Worm (Caenorhabditis elegans) whole organism, late embryonic: ENCODE measurements around the gene srt-43.

Experiments used
- C08G9.2 ChIP-seq: sonication (generic microtip); optimal IDR thresholded peaks from 2 replicates; lab custom pipeline; 2016; ENCODE audit warnings: mild to moderate bottlenecking, missing genetic modification characterization, moderate library complexity, missing compliant biosample characterization
- C38D4.7 ChIP-seq: fragments of 200-800 bp; sonication (Bioruptor generic); optimal IDR thresholded peaks from 2 replicates; lab custom pipeline; 2018; ENCODE audit warnings: mild to moderate bottlenecking, missing genetic modification characterization, moderate library complexity, missing compliant biosample characterization
- F13H6.1 ChIP-seq: sonication (generic microtip); optimal IDR thresholded peaks from 2 replicates; lab custom pipeline; 2016; ENCODE audit warnings: missing genetic modification characterization, missing compliant biosample characterization
- T23F11.4 ChIP-seq: fragments of 200-800 bp; sonication (Bioruptor generic); optimal IDR thresholded peaks from 2 replicates; lab custom pipeline; 2018; ENCODE audit warnings: mild to moderate bottlenecking, missing genetic modification characterization, missing compliant biosample characterization
- Y22D7AL.16 ChIP-seq: sonication (generic microtip); optimal IDR thresholded peaks from 2 replicates; lab custom pipeline; 2016; ENCODE audit warnings: missing genetic modification characterization, missing compliant biosample characterization
- ahr-1 ChIP-seq: sonication (generic microtip); optimal IDR thresholded peaks from 2 replicates; lab custom pipeline; 2016; ENCODE audit warnings: missing genetic modification characterization, missing compliant biosample characterization
- ama-1 ChIP-seq: fragments of 150-350 bp; optimal IDR thresholded peaks from 2 replicates; lab custom pipeline; 2014
- ceh-14 ChIP-seq: sonication (generic microtip); optimal IDR thresholded peaks from 2 replicates; lab custom pipeline; 2016; ENCODE audit warnings: missing genotype, missing genetic modification characterization, missing compliant biosample characterization
- ceh-19 ChIP-seq: fragments of 200-800 bp; sonication (Bioruptor generic); optimal IDR thresholded peaks from 2 replicates; lab custom pipeline; 2018; ENCODE audit warnings: mild to moderate bottlenecking, missing genetic modification characterization, missing compliant biosample characterization
- ceh-34 ChIP-seq: sonication (generic microtip); optimal IDR thresholded peaks from 2 replicates; lab custom pipeline; 2016; ENCODE audit warnings: mild to moderate bottlenecking, missing genetic modification characterization, missing compliant biosample characterization
- ceh-45 ChIP-seq: fragments of 200-800 bp; sonication (Bioruptor generic); IDR thresholded peaks from 2 replicates; pipeline ENCODE4 v1.3.6; 2022; ENCODE audit warnings: missing genetic modification reagents, missing genetic modification characterization, missing compliant biosample characterization
- ceh-48 ChIP-seq: sonication (generic microtip); optimal IDR thresholded peaks from 2 replicates; lab custom pipeline; 2016; ENCODE audit warnings: missing genetic modification characterization, inconsistent platforms, missing compliant biosample characterization
- ceh-9 ChIP-seq: sonication (generic microtip); optimal IDR thresholded peaks from 2 replicates; lab custom pipeline; 2016; ENCODE audit warnings: mild to moderate bottlenecking, missing genetic modification characterization, inconsistent platforms, missing compliant biosample characterization
- che-1 ChIP-seq: sonication (generic microtip); optimal IDR thresholded peaks from 2 replicates; lab custom pipeline; 2016; ENCODE audit warnings: mild to moderate bottlenecking, missing genetic modification characterization, missing compliant biosample characterization
- dmd-4 ChIP-seq: sonication (generic microtip); optimal IDR thresholded peaks from 2 replicates; lab custom pipeline; 2016; ENCODE audit warnings: borderline replicate concordance, missing genetic modification characterization, missing compliant biosample characterization
- dve-1 ChIP-seq: sonication (generic microtip); optimal IDR thresholded peaks from 2 replicates; lab custom pipeline; 2017; ENCODE audit warnings: antibody characterized with exemption, mild to moderate bottlenecking, missing genetic modification characterization, missing compliant biosample characterization
- elt-2 ChIP-seq: sonication (generic microtip); optimal IDR thresholded peaks from 2 replicates; lab custom pipeline; 2016; ENCODE audit warnings: missing genetic modification reagents, missing genetic modification characterization, missing compliant biosample characterization
- elt-4 ChIP-seq: sonication (generic microtip); optimal IDR thresholded peaks from 2 replicates; lab custom pipeline; 2016; ENCODE audit warnings: missing genetic modification characterization, missing compliant biosample characterization
- eyg-1 ChIP-seq: sonication (generic microtip); optimal IDR thresholded peaks from 2 replicates; lab custom pipeline; 2016; ENCODE audit warnings: missing genotype, missing genetic modification characterization, missing compliant biosample characterization
- fax-1 ChIP-seq: sonication (generic microtip); optimal IDR thresholded peaks from 2 replicates; lab custom pipeline; 2016; ENCODE audit warnings: missing genotype, missing genetic modification characterization, missing compliant biosample characterization
- fkh-10 ChIP-seq: fragments of 150-350 bp; optimal IDR thresholded peaks from 2 replicates; lab custom pipeline; 2014; ENCODE audit warnings: missing biosample characterization, missing genetic modification reagents, missing genetic modification characterization
- fkh-6 ChIP-seq: sonication (generic microtip); optimal IDR thresholded peaks from 2 replicates; lab custom pipeline; 2016; ENCODE audit warnings: missing genetic modification characterization, missing compliant biosample characterization
- hlh-13 ChIP-seq: fragments of 200-800 bp; sonication (Bioruptor generic); optimal IDR thresholded peaks from 2 replicates; lab custom pipeline; 2018; ENCODE audit warnings: mild to moderate bottlenecking, missing genetic modification characterization, missing compliant biosample characterization
- hlh-15 ChIP-seq: sonication (generic microtip); optimal IDR thresholded peaks from 2 replicates; lab custom pipeline; 2016; ENCODE audit warnings: missing genetic modification characterization, missing compliant biosample characterization
- hlh-30 ChIP-seq: sonication (generic microtip); optimal IDR thresholded peaks from 2 replicates; lab custom pipeline; 2017; ENCODE audit warnings: antibody characterized with exemption, missing genetic modification characterization, missing compliant biosample characterization; ENCODE audit not compliant: insufficient read depth
- hlh-6 ChIP-seq: sonication (generic microtip); optimal IDR thresholded peaks from 2 replicates; lab custom pipeline; 2016; ENCODE audit warnings: missing genotype, missing genetic modification characterization, missing compliant biosample characterization
- hlh-8 ChIP-seq: sonication (generic microtip); optimal IDR thresholded peaks from 2 replicates; lab custom pipeline; 2016; ENCODE audit warnings: missing genotype, missing genetic modification characterization, missing compliant biosample characterization
- lin-11 ChIP-seq: fragments of 200-800 bp; sonication (Bioruptor generic); optimal IDR thresholded peaks from 2 replicates; lab custom pipeline; 2018; ENCODE audit warnings: mild to moderate bottlenecking, missing genetic modification characterization, missing compliant biosample characterization
- mec-3 ChIP-seq: sonication (generic microtip); optimal IDR thresholded peaks from 2 replicates; lab custom pipeline; 2016; ENCODE audit warnings: borderline replicate concordance, missing genetic modification characterization, missing compliant biosample characterization
- nfya-1 ChIP-seq: sonication (generic microtip); optimal IDR thresholded peaks from 2 replicates; lab custom pipeline; 2017; ENCODE audit warnings: missing genetic modification characterization, mild to moderate bottlenecking, missing compliant biosample characterization, antibody characterized with exemption, moderate library complexity
- npax-4 ChIP-seq: sonication (generic microtip); optimal IDR thresholded peaks from 2 replicates; lab custom pipeline; 2016; ENCODE audit warnings: missing genetic modification characterization, missing compliant biosample characterization
- odd-2 ChIP-seq: sonication (generic microtip); optimal IDR thresholded peaks from 2 replicates; lab custom pipeline; 2017; ENCODE audit warnings: antibody characterized with exemption, mild to moderate bottlenecking, missing genetic modification characterization, missing compliant biosample characterization
- pag-3 ChIP-seq: sonication (generic microtip); optimal IDR thresholded peaks from 2 replicates; lab custom pipeline; 2016; ENCODE audit warnings: missing compliant biosample characterization, missing genetic modification characterization, borderline replicate concordance
- pha-2 ChIP-seq: sonication (generic microtip); optimal IDR thresholded peaks from 2 replicates; lab custom pipeline; 2017; ENCODE audit warnings: mild to moderate bottlenecking, missing genetic modification characterization, missing compliant biosample characterization
- pha-4 ChIP-seq: fragments of 150-350 bp; optimal IDR thresholded peaks from 2 replicates; lab custom pipeline; 2018; ENCODE audit warnings: missing biosample characterization, missing genetic modification reagents, missing genetic modification characterization
- rnt-1 ChIP-seq: sonication (generic microtip); optimal IDR thresholded peaks from 2 replicates; lab custom pipeline; 2016; ENCODE audit warnings: missing genetic modification characterization, missing compliant biosample characterization
- sox-2 ChIP-seq: fragments of 200-800 bp; sonication (Bioruptor generic); IDR thresholded peaks from 2 replicates; pipeline ENCODE4 v1.3.6; 2022; ENCODE audit warnings: missing genetic modification reagents, missing genetic modification characterization, missing compliant biosample characterization
- sox-4 ChIP-seq: sonication (generic microtip); optimal IDR thresholded peaks from 2 replicates; lab custom pipeline; 2017; ENCODE audit warnings: mild to moderate bottlenecking, missing genetic modification characterization, inconsistent platforms, missing compliant biosample characterization
- syd-9 ChIP-seq: sonication (generic microtip); optimal IDR thresholded peaks from 2 replicates; lab custom pipeline; 2016; ENCODE audit warnings: mild to moderate bottlenecking, missing genetic modification characterization, moderate library complexity, missing compliant biosample characterization
- tbx-2 ChIP-seq: sonication (generic microtip); optimal IDR thresholded peaks from 2 replicates; lab custom pipeline; 2016; ENCODE audit warnings: missing genetic modification characterization, missing compliant biosample characterization
- tbx-7 ChIP-seq: sonication (generic microtip); optimal IDR thresholded peaks from 2 replicates; lab custom pipeline; 2016; ENCODE audit warnings: missing genotype, missing genetic modification characterization, missing compliant biosample characterization
- ttx-3 ChIP-seq: sonication (generic microtip); optimal IDR thresholded peaks from 2 replicates; lab custom pipeline; 2016; ENCODE audit warnings: missing genetic modification reagents, missing genetic modification characterization, missing compliant biosample characterization
- unc-3 ChIP-seq, 2 experiments: fragments of 200-800 bp in 1 of 2; sonication (Bioruptor generic) in 1 of 2; sonication (generic microtip) in 1 of 2; conservative IDR thresholded peaks in 1 of 2; optimal IDR thresholded peaks in 1 of 2; 2 replicates each; pipeline versions ENCODE4 v1.3.6 to Lab custom; 2016 to 2022; ENCODE audit warnings: missing compliant biosample characterization in 2 of 2, missing genetic modification characterization in 2 of 2, missing genetic modification reagents in 1 of 2
- unc-42 ChIP-seq: sonication (generic microtip); optimal IDR thresholded peaks from 2 replicates; lab custom pipeline; 2016; ENCODE audit warnings: missing genotype, missing genetic modification characterization, missing compliant biosample characterization

The srt-43 gene

ce11 chrV:12747856-12748255 is 21.2 kb upstream of the srt-43 start, which contains the start of gene C15C8.5:
TSS of gene C15C8.5 (plus strand) at chrV:12748007.
- TF ChIP-seq elt-4 (tag; lab: Kevin White, UChicago) (no peak), unc-42 (tag; lab: Kevin White, UChicago) (peak; percentile 97)

ce11 chrV:12749558-12749957 is 19.5 kb upstream of the srt-43 start:
- TF ChIP-seq ceh-48 (tag; lab: Kevin White, UChicago) (no peak), ceh-19 (no peak), dmd-4 (tag; lab: Kevin White, UChicago) (no peak), hlh-30 (no peak), unc-3 (GFP tag; conservative IDR thresholded peaks at IDR 0.05; lab: Robert Waterston, UW) (no peak), unc-3 (tag; optimal IDR thresholded peaks at IDR 0.05; lab: Kevin White, UChicago) (no peak)

- TF ChIP-seq hlh-15 (no peak), odd-2 (tag; lab: Kevin White, UChicago) (no peak), rnt-1 (no peak), npax-4 (no peak), syd-9 (tag; lab: Kevin White, UChicago) (no peak), ama-1 (lab: Kevin White, UChicago) (no peak), hlh-6 (tag; lab: Kevin White, UChicago) (no peak), elt-2 (no peak), fkh-10 (GFP tag; lab: Kevin White, UChicago) (no peak), C08G9.2 (tag; lab: Kevin White, UChicago) (no peak), sox-2 (GFP tag; lab: Robert Waterston, UW) (no peak), che-1 (tag; lab: Kevin White, UChicago) (no peak), F13H6.1 (tag; lab: Kevin White, UChicago) (no peak), ahr-1 (no peak), lin-11 (no peak), sox-4 (tag; lab: Kevin White, UChicago) (no peak), tbx-7 (tag; lab: Kevin White, UChicago) (no peak), hlh-13 (GFP tag; lab: Kevin White, UChicago) (no peak), T23F11.4 (GFP tag; lab: Kevin White, UChicago) (no peak)
These were observed 17.5 kb upstream of the srt-43 start, which contains the start of gene C15C8.6 for ce11 chrV:12751495-12752050. TSS of gene C15C8.6 (minus strand) at chrV:12751545.

- TF ChIP-seq ceh-45 (GFP tag; lab: Robert Waterston, UW) (no peak), ttx-3 (tag; lab: Kevin White, UChicago) (no peak), C38D4.7 (GFP tag; lab: Kevin White, UChicago) (no peak), mec-3 (no peak), ceh-19 (no peak), tbx-2 (no peak), hlh-15 (no peak), sox-2 (GFP tag; lab: Robert Waterston, UW) (no peak), ceh-34 (tag; lab: Kevin White, UChicago) (no peak), fkh-10 (GFP tag; lab: Kevin White, UChicago) (no peak), dve-1 (tag; lab: Kevin White, UChicago) (no peak), ceh-14 (tag; lab: Kevin White, UChicago) (no peak)
These were observed 16.6 kb upstream of the srt-43 start, which contains the start of gene C15C8.8 for ce11 chrV:12752407-12752806. TSS of gene C15C8.8 (minus strand) at chrV:12752507.

- TF ChIP-seq pha-4 (tag; lab: Kevin White, UChicago), result no peak
- TF ChIP-seq eyg-1, result no peak
- no peak for TF ChIP-seq pag-3 (tag; lab: Kevin White, UChicago)
- no peak for TF ChIP-seq fkh-6 (tag; lab: Kevin White, UChicago)
- TF ChIP-seq odd-2 (tag; lab: Kevin White, UChicago), result no peak
- TF ChIP-seq Y22D7AL.16, result no peak
- no peak for TF ChIP-seq ceh-9 (tag; lab: Kevin White, UChicago)
- no peak for TF ChIP-seq fax-1 (tag; lab: Kevin White, UChicago)
- no peak for TF ChIP-seq pha-2 (tag; lab: Kevin White, UChicago)
- no peak for TF ChIP-seq dmd-4 (tag; lab: Kevin White, UChicago)
- TF ChIP-seq syd-9 (tag; lab: Kevin White, UChicago), result no peak
- TF ChIP-seq unc-42 (tag; lab: Kevin White, UChicago), result no peak
- TF ChIP-seq hlh-8 (tag; lab: Kevin White, UChicago), result no peak
- no peak for TF ChIP-seq C08G9.2 (tag; lab: Kevin White, UChicago)
- no peak for TF ChIP-seq nfya-1
These were observed 14.2 kb upstream of the srt-43 start, which contains the start of gene gpa-13 for ce11 chrV:12754839-12755238. TSS of gene gpa-13 (minus strand) at chrV:12754939.
